Worm (Caenorhabditis elegans): Measurements from ENCODE around the gene atp-4.

DNA sequence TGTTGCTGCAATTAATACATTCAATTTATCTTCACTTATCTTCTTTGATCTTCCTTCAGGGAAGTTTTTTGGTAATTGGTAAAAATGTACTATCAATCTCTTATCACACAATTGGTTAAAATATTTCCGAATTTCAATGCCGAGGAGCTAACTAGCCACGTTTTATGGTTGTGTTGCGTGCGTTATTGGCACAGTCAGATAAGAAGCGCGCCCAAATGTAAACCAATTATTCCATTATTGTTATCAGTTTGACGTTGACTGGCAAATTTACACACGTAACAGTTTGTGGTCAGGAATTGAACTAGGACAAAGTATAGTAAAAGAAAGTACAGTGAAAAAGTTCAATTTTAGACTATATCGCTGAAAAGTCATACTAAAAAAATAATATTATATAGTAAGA is 19.3 kb downstream of the atp-4 start:
- TF ChIP-seq T22C8.4 (GFP tag; IDR thresholded peaks at IDR 0.05) (no peak), ztf-29 (GFP tag; IDR thresholded peaks at IDR 0.05) (no peak), flt-1 (GFP tag; IDR thresholded peaks at IDR 0.05) (no peak), med-1 (GFP tag; optimal IDR thresholded peaks at IDR 0.05; ENCODE audit: insufficient read depth) (no peak), ztf-23 (GFP tag; IDR thresholded peaks at IDR 0.05) (no peak), tab-1 (GFP tag; IDR thresholded peaks at IDR 0.05) (no peak), cog-1 (tag; optimal IDR thresholded peaks at IDR 0.05) (no peak)

All from whole organism, midembryonic.